Worm (Caenorhabditis elegans) whole organism, young adult: Measurements from ENCODE around the gene ZK418.5.

Experiments
- B0261.1 ChIP-seq: sonication (generic microtip); optimal IDR thresholded peaks from 2 replicates; lab custom pipeline; 2016; ENCODE audit warnings: mild to moderate bottlenecking, missing genetic modification characterization, moderate library complexity, missing compliant biosample characterization
- F10E7.11 ChIP-seq: sonication (generic microtip); optimal IDR thresholded peaks from 2 replicates; lab custom pipeline; 2017; ENCODE audit warnings: mild to moderate bottlenecking, missing genetic modification characterization, moderate library complexity, missing compliant biosample characterization
- F33H1.4 ChIP-seq: fragments of 200-800 bp; sonication (Bioruptor generic); IDR thresholded peaks from 2 replicates; pipeline ENCODE4 v1.3.6; 2022; ENCODE audit warnings: missing genetic modification reagents, missing genetic modification characterization, missing compliant biosample characterization
- F37B4.10 ChIP-seq: fragments of 200-800 bp; sonication (Bioruptor generic); IDR thresholded peaks from 2 replicates; pipeline ENCODE4 v1.3.6; 2022; ENCODE audit warnings: missing genetic modification characterization, missing compliant biosample characterization
- F39B2.1 ChIP-seq: fragments of 200-800 bp; sonication (Bioruptor generic); IDR thresholded peaks from 2 replicates; pipeline ENCODE4 v1.3.6; 2022; ENCODE audit warnings: missing genetic modification reagents, missing genetic modification characterization, missing compliant biosample characterization
- T26A5.8 ChIP-seq: sonication (generic microtip); optimal IDR thresholded peaks from 2 replicates; lab custom pipeline; 2016; ENCODE audit warnings: missing genetic modification characterization, missing compliant biosample characterization
- Y67H2A.10 ChIP-seq: fragments of 200-800 bp; sonication (Bioruptor generic); conservative IDR thresholded peaks from 2 replicates; pipeline ENCODE4 v1.3.6; 2022; ENCODE audit warnings: missing genetic modification reagents, missing genetic modification characterization, missing compliant biosample characterization
- Y79H2A.3 ChIP-seq: fragments of 200-800 bp; sonication (Bioruptor generic); conservative IDR thresholded peaks from 2 replicates; pipeline ENCODE4 v1.3.6; 2022; ENCODE audit warnings: missing genetic modification reagents, missing genetic modification characterization, missing compliant biosample characterization
- aptf-2 ChIP-seq: fragments of 200-800 bp; sonication (Bioruptor generic); conservative IDR thresholded peaks from 2 replicates; pipeline ENCODE4 v1.3.6; 2022; ENCODE audit warnings: missing genetic modification reagents, missing genetic modification characterization, missing compliant biosample characterization
- atf-7 ChIP-seq: sonication (generic microtip); optimal IDR thresholded peaks from 2 replicates; lab custom pipeline; 2017; ENCODE audit warnings: mild to moderate bottlenecking, missing genetic modification characterization, missing compliant biosample characterization
- attf-3 ChIP-seq: fragments of 200-800 bp; sonication (Bioruptor generic); conservative IDR thresholded peaks from 2 replicates; pipeline ENCODE4 v1.3.6; 2022; ENCODE audit warnings: missing genetic modification reagents, missing genetic modification characterization, missing compliant biosample characterization
- bed-1 ChIP-seq: fragments of 200-800 bp; sonication (Bioruptor generic); IDR thresholded peaks from 2 replicates; pipeline ENCODE4 v1.3.6; 2022; ENCODE audit warnings: missing genetic modification reagents, missing genetic modification characterization, missing compliant biosample characterization
- ceh-100 ChIP-seq: fragments of 200-800 bp; sonication (Bioruptor generic); IDR thresholded peaks from 2 replicates; pipeline ENCODE4 v1.3.6; 2022; ENCODE audit warnings: missing genetic modification reagents, missing genetic modification characterization, missing compliant biosample characterization
- ceh-27 ChIP-seq: fragments of 200-800 bp; sonication (Bioruptor generic); optimal IDR thresholded peaks from 2 replicates; lab custom pipeline; 2018; ENCODE audit warnings: mild to moderate bottlenecking, missing genetic modification characterization, moderate library complexity, missing compliant biosample characterization
- ceh-58 ChIP-seq: fragments of 200-800 bp; sonication (Bioruptor generic); IDR thresholded peaks from 2 replicates; pipeline ENCODE4 v1.3.6; 2022; ENCODE audit warnings: missing genetic modification characterization, missing compliant biosample characterization
- ceh-91 ChIP-seq: fragments of 200-800 bp; sonication (Bioruptor generic); IDR thresholded peaks from 2 replicates; pipeline ENCODE4 v1.3.6; 2022; ENCODE audit warnings: missing genetic modification reagents, missing genetic modification characterization, missing compliant biosample characterization
- chd-7 ChIP-seq: sonication (generic microtip); optimal IDR thresholded peaks from 2 replicates; lab custom pipeline; 2016; ENCODE audit warnings: mild to moderate bottlenecking, missing genetic modification characterization, moderate library complexity, missing compliant biosample characterization
- die-1 ChIP-seq: sonication (generic microtip); optimal IDR thresholded peaks from 2 replicates; lab custom pipeline; 2016; ENCODE audit warnings: missing genotype, mild to moderate bottlenecking, missing genetic modification characterization, missing compliant biosample characterization
- dox-1 ChIP-seq: fragments of 200-800 bp; sonication (Bioruptor generic); IDR thresholded peaks from 2 replicates; pipeline ENCODE4 v1.3.6; 2022; ENCODE audit warnings: missing genetic modification reagents, missing genetic modification characterization, missing compliant biosample characterization
- ekl-4 ChIP-seq: fragments of 200-800 bp; sonication (Bioruptor generic); IDR thresholded peaks from 2 replicates; pipeline ENCODE4 v1.3.6; 2022; ENCODE audit warnings: missing genetic modification reagents, missing genetic modification characterization, missing compliant biosample characterization
- hlh-12 ChIP-seq: sonication (generic microtip); optimal IDR thresholded peaks from 2 replicates; lab custom pipeline; 2016; ENCODE audit warnings: missing genetic modification characterization, missing compliant biosample characterization
- hmg-1.2 ChIP-seq: fragments of 200-800 bp; sonication (Bioruptor generic); IDR thresholded peaks from 2 replicates; pipeline ENCODE4 v1.3.6; 2022; ENCODE audit warnings: missing genetic modification reagents, missing genetic modification characterization, missing compliant biosample characterization
- hrde-1 ChIP-seq: sonication (generic microtip); optimal IDR thresholded peaks from 2 replicates; lab custom pipeline; 2016; ENCODE audit warnings: missing genetic modification characterization, mild to moderate bottlenecking, missing compliant biosample characterization, moderate library complexity, missing genotype, missing genetic modification reagents, borderline replicate concordance
- let-526 ChIP-seq: fragments of 200-800 bp; sonication (Bioruptor generic); IDR thresholded peaks from 2 replicates; pipeline ENCODE4 v1.3.6; 2022; ENCODE audit warnings: missing genetic modification reagents, missing genetic modification characterization, missing compliant biosample characterization
- lin-26 ChIP-seq: fragments of 200-800 bp; sonication (Bioruptor generic); IDR thresholded peaks from 2 replicates; pipeline ENCODE4 v1.3.6; 2022; ENCODE audit warnings: missing genetic modification reagents, missing genetic modification characterization, missing compliant biosample characterization
- lin-54 ChIP-seq: fragments of 200-800 bp; sonication (Bioruptor generic); optimal IDR thresholded peaks from 2 replicates; lab custom pipeline; 2018; ENCODE audit warnings: mild to moderate bottlenecking, missing genetic modification characterization, missing compliant biosample characterization
- mel-28 ChIP-seq: sonication (generic microtip); optimal IDR thresholded peaks from 2 replicates; lab custom pipeline; 2016; ENCODE audit warnings: borderline replicate concordance, mild to moderate bottlenecking, missing genetic modification characterization, missing compliant biosample characterization
- nfya-2 ChIP-seq: fragments of 200-800 bp; sonication (Bioruptor generic); IDR thresholded peaks from 2 replicates; pipeline ENCODE4 v1.3.6; 2022; ENCODE audit warnings: missing genetic modification reagents, missing genetic modification characterization, missing compliant biosample characterization
- nhr-90 ChIP-seq: sonication (generic microtip); optimal IDR thresholded peaks from 2 replicates; lab custom pipeline; 2016; ENCODE audit warnings: missing genotype, mild to moderate bottlenecking, missing genetic modification characterization, missing compliant biosample characterization
- pha-4 ChIP-seq: fragments of 150-350 bp; sonication (generic microtip); optimal IDR thresholded peaks from 2 replicates; lab custom pipeline; 2014; ENCODE audit warnings: missing biosample characterization, missing genetic modification reagents, missing genetic modification characterization
- rec-8 ChIP-seq, 2 experiments: sonication (generic microtip); optimal IDR thresholded peaks; 2 replicates each; lab custom pipeline; 2016; ENCODE audit warnings: mild to moderate bottlenecking in 2 of 2, missing genetic modification characterization in 2 of 2, missing genetic modification reagents in 2 of 2, missing genotype in 2 of 2, missing biosample characterization in 1 of 2, missing compliant biosample characterization in 1 of 2, moderate library complexity in 1 of 2
- repo-1 ChIP-seq: sonication (generic microtip); optimal IDR thresholded peaks from 2 replicates; lab custom pipeline; 2017; ENCODE audit warnings: mild to moderate bottlenecking, missing genetic modification characterization, missing compliant biosample characterization
- snpc-1.3 ChIP-seq: sonication (generic microtip); optimal IDR thresholded peaks from 2 replicates; lab custom pipeline; 2017; ENCODE audit warnings: missing genetic modification characterization, mild to moderate bottlenecking, missing compliant biosample characterization, antibody characterized with exemption, moderate library complexity, missing genotype, missing genetic modification reagents; ENCODE audit not compliant: insufficient read depth
- sptf-2 ChIP-seq: fragments of 200-800 bp; sonication (Bioruptor generic); optimal IDR thresholded peaks from 2 replicates; lab custom pipeline; 2018; ENCODE audit warnings: mild to moderate bottlenecking, missing genetic modification characterization, missing compliant biosample characterization
- tbx-9 ChIP-seq: sonication (generic microtip); optimal IDR thresholded peaks from 2 replicates; lab custom pipeline; 2016; ENCODE audit warnings: borderline replicate concordance, missing genetic modification characterization, inconsistent platforms, missing compliant biosample characterization
- unc-62 ChIP-seq: fragments of 150-350 bp; optimal IDR thresholded peaks from 2 replicates; lab custom pipeline; 2014; ENCODE audit warnings: missing biosample characterization, missing genetic modification reagents, missing genetic modification characterization
- ztf-25 ChIP-seq: fragments of 200-800 bp; sonication (Bioruptor generic); IDR thresholded peaks from 2 replicates; pipeline ENCODE4 v1.3.6; 2022; ENCODE audit warnings: missing genetic modification reagents, missing genetic modification characterization, missing compliant biosample characterization
- ztf-28 ChIP-seq: fragments of 200-800 bp; sonication (Bioruptor generic); IDR thresholded peaks from 2 replicates; pipeline ENCODE4 v1.3.6; 2022; ENCODE audit warnings: missing genetic modification reagents, missing genetic modification characterization, missing compliant biosample characterization

The ZK418.5 gene

ce11 chrIII:7101814-7102477 lies 28.3 kb upstream of the ZK418.5 start (continued):
- TF ChIP-seq F33H1.4 (GFP tag; lab: Robert Waterston, UW) (peak; percentile 35), sptf-2 (GFP tag; lab: Kevin White, UChicago) (no peak), snpc-1.3 (peak; percentile 67), hmg-1.2 (GFP tag; lab: Robert Waterston, UW) (peak; percentile 49; the same call in 1 of the 2 replicates), atf-7 (tag; lab: Kevin White, UChicago) (peak; percentile 24), B0261.1 (tag; lab: Kevin White, UChicago) (no peak)

- TF ChIP-seq ceh-58 (GFP tag; lab: Robert Waterston, UW) (no peak), lin-26 (no peak), hrde-1 (tag; lab: Kevin White, UChicago) (no peak), nhr-90 (tag; lab: Kevin White, UChicago) (no peak), lin-54 (no peak), ekl-4 (no peak), attf-3 (GFP tag; lab: Robert Waterston, UW) (no peak), repo-1 (tag; lab: Kevin White, UChicago) (no peak), let-526 (GFP tag; lab: Robert Waterston, UW) (no peak), ceh-91 (no peak), die-1 (tag; lab: Kevin White, UChicago) (no peak), F33H1.4 (GFP tag; lab: Robert Waterston, UW) (no peak), pha-4 (tag; lab: Kevin White, UChicago) (no peak), Y67H2A.10 (GFP tag; lab: Robert Waterston, UW) (no peak), mel-28 (tag; lab: Kevin White, UChicago) (no peak), F37B4.10 (no peak), aptf-2 (GFP tag; lab: Robert Waterston, UW) (no peak), dox-1 (GFP tag; lab: Robert Waterston, UW) (no peak), ztf-28 (no peak), ceh-27 (GFP tag; lab: Kevin White, UChicago) (no peak)
Measured at ce11 chrIII:7100001-7100400, 26.4 kb upstream of the ZK418.5 start, which contains the start of gene ZK418.11. ZK418.11 (plus strand) TSS chrIII:7100289.

- TF ChIP-seq bed-1 (GFP tag; lab: Robert Waterston, UW) (no peak), F39B2.1 (GFP tag; lab: Robert Waterston, UW) (no peak), T26A5.8 (tag; lab: Kevin White, UChicago) (no peak), dox-1 (GFP tag; lab: Robert Waterston, UW) (no peak), chd-7 (no peak), nfya-2 (GFP tag; lab: Robert Waterston, UW) (no peak), mel-28 (tag; lab: Kevin White, UChicago) (no peak), snpc-1.3 (no peak), hrde-1 (tag; lab: Kevin White, UChicago) (no peak), repo-1 (tag; lab: Kevin White, UChicago) (no peak), B0261.1 (tag; lab: Kevin White, UChicago) (no peak), F10E7.11 (tag; lab: Kevin White, UChicago) (no peak), Y67H2A.10 (GFP tag; lab: Robert Waterston, UW) (no peak), ztf-25 (no peak), ceh-100 (GFP tag; lab: Robert Waterston, UW) (no peak), Y79H2A.3 (no peak), tbx-9 (tag; lab: Kevin White, UChicago) (no peak), rec-8 (tag; optimal IDR thresholded peaks at IDR 0.05; lab: Kevin White, UChicago) (no peak), unc-62 (no peak), hlh-12 (tag; lab: Kevin White, UChicago) (no peak)
Measured at ce11 chrIII:7096481-7096880, 22.8 kb upstream of the ZK418.5 start.
